Worm (Caenorhabditis elegans) whole organism, L3 larva: ENCODE data around the gene vha-2.

Source experiments
- ama-1 ChIP-seq: fragments of 150-350 bp; optimal IDR thresholded peaks from 2 replicates; lab custom pipeline; 2018
- elt-2 ChIP-seq: sonication (generic microtip); optimal IDR thresholded peaks from 2 replicates; lab custom pipeline; 2016; ENCODE audit warnings: missing genetic modification reagents, mild to moderate bottlenecking, missing genetic modification characterization, missing compliant biosample characterization
- eor-1 ChIP-seq, 2 experiments: fragments of 150-350 bp; optimal IDR thresholded peaks; 2 replicates each; lab custom pipeline; 2014 to 2018; ENCODE audit warnings: missing biosample characterization in 2 of 2, missing genetic modification characterization in 2 of 2
- fkh-10 ChIP-seq: sonication (generic microtip); optimal IDR thresholded peaks from 2 replicates; lab custom pipeline; 2017; ENCODE audit warnings: missing biosample characterization, missing genetic modification reagents, missing genetic modification characterization
- jun-1 ChIP-seq: fragments of 150-350 bp; optimal IDR thresholded peaks from 2 replicates; lab custom pipeline; 2014; ENCODE audit warnings: missing biosample characterization, missing genetic modification reagents, missing genetic modification characterization
- lin-39 ChIP-seq: fragments of 150-350 bp; optimal IDR thresholded peaks from 2 replicates; lab custom pipeline; 2018; ENCODE audit warnings: missing biosample characterization, missing genetic modification reagents, missing genetic modification characterization
- nfya-1 ChIP-seq: sonication (generic microtip); optimal IDR thresholded peaks from 2 replicates; lab custom pipeline; 2017; ENCODE audit warnings: missing genetic modification characterization, mild to moderate bottlenecking, missing compliant biosample characterization, antibody characterized with exemption, moderate library complexity; ENCODE audit not compliant: insufficient read depth
- nhr-11 ChIP-seq: fragments of 150-350 bp; optimal IDR thresholded peaks from 2 replicates; lab custom pipeline; 2014; ENCODE audit warnings: missing biosample characterization, missing genetic modification characterization
- nhr-237 ChIP-seq: fragments of 150-350 bp; optimal IDR thresholded peaks from 2 replicates; lab custom pipeline; 2014; ENCODE audit warnings: missing biosample characterization, missing genetic modification characterization
- nhr-76 ChIP-seq: fragments of 150-350 bp; sonication (generic microtip); optimal IDR thresholded peaks from 5 replicates; lab custom pipeline; 2014; ENCODE audit warnings: missing biosample characterization, missing genetic modification characterization
- pha-4 ChIP-seq: fragments of 150-350 bp; optimal IDR thresholded peaks from 2 replicates; lab custom pipeline; 2014; ENCODE audit warnings: missing biosample characterization, missing genetic modification reagents, missing genetic modification characterization
- pqm-1 ChIP-seq: fragments of 150-350 bp; optimal IDR thresholded peaks from 2 replicates; lab custom pipeline; 2017; ENCODE audit warnings: missing biosample characterization, missing genetic modification characterization, inconsistent platforms
- unc-39 ChIP-seq: sonication (generic microtip); optimal IDR thresholded peaks from 4 replicates; lab custom pipeline; 2017; ENCODE audit warnings: missing biosample characterization, missing genetic modification characterization
- zag-1 ChIP-seq: fragments of 150-350 bp; optimal IDR thresholded peaks from 2 replicates; lab custom pipeline; 2014; ENCODE audit warnings: missing biosample characterization, missing genetic modification characterization

- TF ChIP-seq nhr-11 = no peak
- TF ChIP-seq ama-1 (lab: Kevin White, UChicago) = no peak
- no peak for TF ChIP-seq lin-39 (tag; lab: Kevin White, UChicago)
- TF ChIP-seq nhr-76 (tag; lab: Kevin White, UChicago) = no peak
- TF ChIP-seq nfya-1 (tag; lab: Kevin White, UChicago) = no peak
- TF ChIP-seq unc-39 = no peak
- TF ChIP-seq fkh-10 = no peak
- TF ChIP-seq pha-4 (tag; lab: Kevin White, UChicago) = no peak
- no peak for TF ChIP-seq eor-1 (tag; optimal IDR thresholded peaks at IDR 0.05; lab: Kevin White, UChicago)
- no peak for TF ChIP-seq nhr-237 (tag; lab: Kevin White, UChicago)
- no peak for TF ChIP-seq jun-1 (tag; lab: Kevin White, UChicago)
- no peak for TF ChIP-seq elt-2 (tag; lab: Kevin White, UChicago)
- TF ChIP-seq zag-1 (tag; lab: Kevin White, UChicago) = no peak
- no peak for TF ChIP-seq pqm-1
Measured at ce11 chrIII:9775916-9776315, 6.0 kb upstream of the vha-2 start.
